Worm (Caenorhabditis elegans): Measurements from ENCODE around the gene C17E7.4.

Gene C17E7.4

DNA sequence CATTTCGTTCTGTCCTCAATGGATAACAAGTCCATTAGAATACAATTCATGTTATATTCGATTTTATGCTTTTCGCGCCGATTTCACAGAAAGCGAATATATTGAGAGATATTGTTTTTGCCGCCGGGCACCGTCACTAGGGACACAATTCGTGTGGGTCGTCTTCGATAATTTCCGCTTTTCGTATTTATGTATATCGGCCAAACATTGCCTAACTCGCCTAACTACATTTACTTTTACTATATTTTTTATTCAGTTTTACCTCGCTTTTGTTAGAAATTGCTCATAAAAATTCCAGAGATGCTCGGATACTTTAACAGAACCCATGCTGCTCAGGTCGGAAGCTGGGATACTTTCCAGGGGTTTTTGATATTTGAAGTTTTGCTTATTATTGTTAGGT lies 2.0 kb downstream of the C17E7.4 start, which contains the start of gene sre-9:
Gene sre-9 (plus strand): TSS at position 301 of the 400 bp plus-strand sequence.
- TF ChIP-seq tbx-2 (tag; optimal IDR thresholded peaks at IDR 0.05) (no peak), fax-1 (tag; optimal IDR thresholded peaks at IDR 0.05) (no peak), ref-2 (tag; optimal IDR thresholded peaks at IDR 0.05) (no peak), nfya-1 (tag; optimal IDR thresholded peaks at IDR 0.05) (no peak), mec-3 (tag; optimal IDR thresholded peaks at IDR 0.05; ENCODE audit: borderline replicate concordance) (no peak), nhr-11 (tag; optimal IDR thresholded peaks at IDR 0.05) (no peak), hlh-13 (GFP tag; optimal IDR thresholded peaks at IDR 0.05) (no peak), fkh-10 (GFP tag; optimal IDR thresholded peaks at IDR 0.05) (no peak), pha-4 (tag; optimal IDR thresholded peaks at IDR 0.05) (no peak), ztf-16 (tag; optimal IDR thresholded peaks at IDR 0.05) (no peak), ceh-18 (tag; optimal IDR thresholded peaks at IDR 0.05) (no peak), ceh-24 (tag; optimal IDR thresholded peaks at IDR 0.05) (no peak), nhr-232 (tag; optimal IDR thresholded peaks at IDR 0.05) (no peak), npax-4 (tag; optimal IDR thresholded peaks at IDR 0.05) (no peak), ceh-30 (tag; optimal IDR thresholded peaks at IDR 0.05) (no peak), ceh-34 (tag; optimal IDR thresholded peaks at IDR 0.05) (no peak)

DNA sequence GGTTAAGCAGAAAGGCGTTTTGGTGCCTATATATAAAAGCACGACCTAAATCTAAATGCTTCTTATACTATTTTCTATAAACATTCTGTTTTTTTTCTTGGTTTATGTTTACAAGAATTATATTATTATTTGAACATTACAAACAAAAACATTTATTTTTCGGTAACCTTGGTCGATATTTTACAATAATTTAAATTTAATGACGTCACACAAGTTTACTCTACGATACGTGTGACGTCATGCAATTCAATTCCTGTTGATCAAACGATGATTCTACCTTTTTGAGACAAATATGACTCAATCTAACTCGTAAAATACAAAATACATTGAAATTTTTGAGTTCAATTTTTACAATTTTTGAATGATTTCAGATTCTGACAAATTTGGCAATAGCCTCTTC lies 3.4 kb downstream of the C17E7.4 start:
- TF ChIP-seq ceh-6 (GFP tag; optimal IDR thresholded peaks at IDR 0.05) (no peak), unc-86 (tag; optimal IDR thresholded peaks at IDR 0.05) (no peak), hlh-15 (tag; optimal IDR thresholded peaks at IDR 0.05) (no peak), pha-2 (tag; optimal IDR thresholded peaks at IDR 0.05) (no peak), fkh-6 (tag; optimal IDR thresholded peaks at IDR 0.05) (no peak), pax-1 (tag; optimal IDR thresholded peaks at IDR 0.05) (no peak), npax-4 (tag; optimal IDR thresholded peaks at IDR 0.05) (no peak), F13H6.1 (tag; optimal IDR thresholded peaks at IDR 0.05) (no peak), gmeb-2 (tag; optimal IDR thresholded peaks at IDR 0.05) (no peak), ceh-22 (tag; optimal IDR thresholded peaks at IDR 0.05) (no peak), pha-4 (tag; optimal IDR thresholded peaks at IDR 0.05) (no peak), dmd-4 (tag; optimal IDR thresholded peaks at IDR 0.05; ENCODE audit: borderline replicate concordance) (no peak), C38D4.7 (GFP tag; optimal IDR thresholded peaks at IDR 0.05) (no peak), pqm-1 (tag; optimal IDR thresholded peaks at IDR 0.05) (no peak), sox-2 (GFP tag; IDR thresholded peaks at IDR 0.05) (no peak)

DNA sequence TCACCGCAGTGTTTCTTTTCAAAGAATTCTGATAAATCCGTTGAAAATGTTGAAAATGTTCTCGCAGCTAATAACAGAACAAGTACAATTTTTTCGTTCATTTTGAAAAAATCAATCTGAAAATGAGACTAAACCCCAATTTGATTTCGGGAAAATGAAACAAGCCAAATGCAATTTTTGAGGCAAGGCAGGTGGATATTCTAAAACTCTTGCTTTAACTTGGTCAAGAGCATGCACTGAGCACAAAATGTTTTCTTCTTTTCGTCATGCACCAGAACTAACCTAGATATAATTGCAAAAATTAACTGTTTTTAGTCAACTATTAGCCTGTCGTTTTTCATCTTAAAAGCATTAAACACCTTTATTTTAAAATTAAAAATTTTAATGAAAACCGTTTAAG lies 7.4 kb downstream of the C17E7.4 start, which contains the start of gene irld-22:
Gene irld-22 (minus strand): TSS at position 101 of the 400 bp plus-strand sequence.
- TF ChIP-seq mec-3 (tag; optimal IDR thresholded peaks at IDR 0.05; ENCODE audit: borderline replicate concordance), result no peak
- TF ChIP-seq ceh-48 (tag; optimal IDR thresholded peaks at IDR 0.05), result no peak
- no peak for TF ChIP-seq ceh-22 (tag; optimal IDR thresholded peaks at IDR 0.05)
- no peak for TF ChIP-seq ceh-30 (tag; optimal IDR thresholded peaks at IDR 0.05)
- no peak for TF ChIP-seq ttx-3 (tag; optimal IDR thresholded peaks at IDR 0.05)

- TF ChIP-seq dmd-4 (tag; optimal IDR thresholded peaks at IDR 0.05; ENCODE audit: borderline replicate concordance) (no peak), npax-4 (tag; optimal IDR thresholded peaks at IDR 0.05) (no peak), Y22D7AL.16 (tag; optimal IDR thresholded peaks at IDR 0.05) (no peak), lin-11 (tag; optimal IDR thresholded peaks at IDR 0.05) (no peak), ceh-14 (tag; optimal IDR thresholded peaks at IDR 0.05) (no peak), tbx-2 (tag; optimal IDR thresholded peaks at IDR 0.05) (no peak), dve-1 (tag; optimal IDR thresholded peaks at IDR 0.05) (no peak), hlh-6 (tag; optimal IDR thresholded peaks at IDR 0.05) (no peak), C08G9.2 (tag; optimal IDR thresholded peaks at IDR 0.05) (no peak), ama-1 (optimal IDR thresholded peaks at IDR 0.05) (no peak), fkh-10 (GFP tag; optimal IDR thresholded peaks at IDR 0.05) (no peak), T23F11.4 (GFP tag; optimal IDR thresholded peaks at IDR 0.05) (no peak), fax-1 (tag; optimal IDR thresholded peaks at IDR 0.05) (no peak), hlh-15 (tag; optimal IDR thresholded peaks at IDR 0.05) (no peak), ets-4 (tag; optimal IDR thresholded peaks at IDR 0.05) (no peak), syd-9 (tag; optimal IDR thresholded peaks at IDR 0.05) (no peak)
Measured at ce11 chrV:3902458-3903157, 10.0 kb downstream of the C17E7.4 start, which contains the start of the genes str-229 and srh-190. TSS of gene str-229 (minus strand) at chrV:3902558. TSS of gene srh-190 (plus strand) at chrV:3903107.

Measured in whole organism, late embryonic.